Fruit fly (Drosophila melanogaster) whole organism, embryonic: ENCODE data around the gene CAH7.

ENCODE experiments used
- ATbp ChIP-seq: fragments of 200-800 bp; sonication (Bioruptor generic); optimal IDR thresholded peaks from 2 replicates; lab custom pipeline; 2017; ENCODE audit warnings: missing biosample characterization, mild to moderate bottlenecking, missing genetic modification characterization, missing genetic modification reagents
- Antp ChIP-seq: fragments of 200-800 bp; sonication (Bioruptor generic); optimal IDR thresholded peaks from 3 replicates; lab custom pipeline; 2016; ENCODE audit warnings: missing biosample characterization, missing genetic modification characterization
- CG10462 ChIP-seq: fragments of 200-800 bp; sonication (Bioruptor generic); optimal IDR thresholded peaks from 2 replicates; lab custom pipeline; 2016; ENCODE audit warnings: missing biosample characterization, missing genetic modification characterization
- CG11695 ChIP-seq: fragments of 200-800 bp; sonication (Bioruptor generic); IDR thresholded peaks from 3 replicates; pipeline ENCODE4 v1.3.6; 2022; ENCODE audit warnings: missing biosample characterization, missing genetic modification characterization
- CG1233 ChIP-seq: fragments of 200-800 bp; sonication (Bioruptor generic); optimal IDR thresholded peaks from 4 replicates; lab custom pipeline; 2018; ENCODE audit warnings: missing biosample characterization, mild to moderate bottlenecking, missing genetic modification characterization
- CG12659 ChIP-seq: fragments of 200-800 bp; sonication (Bioruptor generic); optimal IDR thresholded peaks from 3 replicates; lab custom pipeline; 2017; ENCODE audit warnings: mild to moderate bottlenecking, missing biosample characterization, missing genetic modification reagents, missing genetic modification characterization
- CG14050 ChIP-seq: fragments of 200-800 bp; sonication (Bioruptor generic); IDR thresholded peaks from 3 replicates; pipeline ENCODE4 v1.3.6; 2022; ENCODE audit warnings: missing biosample characterization, missing genetic modification characterization
- CG15269 ChIP-seq: fragments of 200-800 bp; sonication (Bioruptor generic); optimal IDR thresholded peaks from 2 replicates; lab custom pipeline; 2018; ENCODE audit warnings: missing biosample characterization, mild to moderate bottlenecking, missing genetic modification characterization, moderate library complexity
- CG15514 ChIP-seq: fragments of 200-800 bp; sonication (Bioruptor generic); optimal IDR thresholded peaks from 3 replicates; lab custom pipeline; 2017; ENCODE audit warnings: missing biosample characterization, missing genetic modification characterization, mild to moderate bottlenecking, moderate library complexity, missing genetic modification reagents
- CG18476 ChIP-seq: fragments of 200-800 bp; sonication (Bioruptor generic); optimal IDR thresholded peaks from 2 replicates; lab custom pipeline; 2016; ENCODE audit warnings: missing biosample characterization, mild to moderate bottlenecking, missing genetic modification characterization
- CG2120 ChIP-seq: fragments of 200-800 bp; sonication (Bioruptor generic); optimal IDR thresholded peaks from 3 replicates; lab custom pipeline; 2016; ENCODE audit warnings: missing biosample characterization, missing genetic modification characterization
- CG2875 ChIP-seq: fragments of 200-800 bp; sonication (Bioruptor generic); optimal IDR thresholded peaks from 2 replicates; lab custom pipeline; 2017; ENCODE audit warnings: missing biosample characterization, mild to moderate bottlenecking, missing genetic modification characterization, missing genetic modification reagents
- CG2889 ChIP-seq: fragments of 200-800 bp; sonication (Bioruptor generic); IDR thresholded peaks from 3 replicates; pipeline ENCODE4 v1.3.6; 2022; ENCODE audit warnings: missing biosample characterization, missing genetic modification characterization
- CG3065 ChIP-seq: fragments of 200-800 bp; sonication (Bioruptor generic); optimal IDR thresholded peaks from 2 replicates; lab custom pipeline; 2016; ENCODE audit warnings: missing biosample characterization, missing genetic modification characterization
- CG31441 ChIP-seq: fragments of 200-800 bp; sonication (Bioruptor generic); IDR thresholded peaks from 2 replicates; pipeline ENCODE4 v1.3.6; 2022; ENCODE audit warnings: missing biosample characterization, missing genetic modification characterization
- CG32772 ChIP-seq: fragments of 200-800 bp; sonication (Bioruptor generic); IDR thresholded peaks from 2 replicates; pipeline ENCODE4 v1.3.6; 2022; ENCODE audit warnings: missing biosample characterization, missing genetic modification characterization
- CG3281 ChIP-seq: fragments of 200-800 bp; sonication (Bioruptor generic); optimal IDR thresholded peaks from 3 replicates; lab custom pipeline; 2017; ENCODE audit warnings: missing biosample characterization, mild to moderate bottlenecking, missing genetic modification characterization
- CG6689 ChIP-seq: fragments of 200-800 bp; sonication (Bioruptor generic); IDR thresholded peaks from 2 replicates; pipeline ENCODE4 v1.3.6; 2022; ENCODE audit warnings: missing biosample characterization, missing genetic modification characterization
- CG8388 ChIP-seq: fragments of 200-800 bp; sonication (Bioruptor generic); optimal IDR thresholded peaks from 2 replicates; lab custom pipeline; 2019; ENCODE audit warnings: missing biosample characterization, mild to moderate bottlenecking, missing genetic modification characterization, moderate library complexity
- CG9437 ChIP-seq: fragments of 200-800 bp; sonication (Bioruptor generic); optimal IDR thresholded peaks from 2 replicates; lab custom pipeline; 2018; ENCODE audit warnings: missing biosample characterization, mild to moderate bottlenecking, missing genetic modification characterization
- CG9727 ChIP-seq: fragments of 200-800 bp; sonication (Bioruptor generic); optimal IDR thresholded peaks from 3 replicates; lab custom pipeline; 2017; ENCODE audit warnings: missing biosample characterization, mild to moderate bottlenecking, missing genetic modification characterization
- Camta ChIP-seq: fragments of 200-800 bp; sonication (Bioruptor generic); optimal IDR thresholded peaks from 2 replicates; lab custom pipeline; 2016; ENCODE audit warnings: missing biosample characterization, missing genetic modification characterization
- E2f1 ChIP-seq: fragments of 200-800 bp; sonication (Bioruptor generic); IDR thresholded peaks from 2 replicates; pipeline ENCODE4 v1.3.6; 2022; ENCODE audit warnings: missing biosample characterization, missing genetic modification characterization
- Fer1 ChIP-seq: fragments of 200-800 bp; sonication (Bioruptor generic); optimal IDR thresholded peaks from 2 replicates; lab custom pipeline; 2017; ENCODE audit warnings: missing biosample characterization, mild to moderate bottlenecking, missing genetic modification characterization
- Jarid2 ChIP-seq: fragments of 200-800 bp; sonication (Bioruptor generic); optimal IDR thresholded peaks from 3 replicates; lab custom pipeline; 2017; ENCODE audit warnings: mild to moderate bottlenecking, missing biosample characterization, missing genetic modification reagents, missing genetic modification characterization
- MBD-R2 ChIP-seq: fragments of 200-800 bp; sonication (Bioruptor generic); IDR thresholded peaks from 2 replicates; pipeline ENCODE4 v1.3.6; 2022; ENCODE audit warnings: missing biosample characterization, missing genetic modification characterization
- Mrtf ChIP-seq: fragments of 200-800 bp; sonication (Bioruptor generic); IDR thresholded peaks from 3 replicates; pipeline ENCODE4 v1.3.6; 2022; ENCODE audit warnings: missing biosample characterization, missing genetic modification characterization
- Nf-YA ChIP-seq: fragments of 200-800 bp; sonication (Bioruptor generic); IDR thresholded peaks from 2 replicates; pipeline ENCODE4 v1.3.6; 2022; ENCODE audit warnings: missing biosample characterization, missing genetic modification characterization
- Ssrp ChIP-seq: fragments of 200-800 bp; sonication (Bioruptor generic); optimal IDR thresholded peaks from 2 replicates; lab custom pipeline; 2018; ENCODE audit warnings: missing biosample characterization, mild to moderate bottlenecking, missing genetic modification characterization, moderate library complexity
- disco-r ChIP-seq: fragments of 200-800 bp; sonication (Bioruptor generic); optimal IDR thresholded peaks from 2 replicates; lab custom pipeline; 2016; ENCODE audit warnings: missing biosample characterization, missing genetic modification characterization
- dysf ChIP-seq: fragments of 200-800 bp; sonication (Bioruptor generic); IDR thresholded peaks from 3 replicates; pipeline ENCODE4 v1.3.6; 2022; ENCODE audit warnings: missing biosample characterization, missing genetic modification characterization
- her ChIP-seq: fragments of 200-800 bp; sonication (Bioruptor generic); optimal IDR thresholded peaks from 2 replicates; lab custom pipeline; 2016; ENCODE audit warnings: missing biosample characterization, missing genetic modification characterization
- ind ChIP-seq: fragments of 200-800 bp; sonication (Bioruptor generic); optimal IDR thresholded peaks from 3 replicates; lab custom pipeline; 2016; ENCODE audit warnings: missing biosample characterization, missing genetic modification characterization
- lola ChIP-seq, 3 experiments: fragments of >200 bp in 2 of 3; fragments of 200-800 bp in 1 of 3; sonication (Bioruptor generic) in 1 of 3; optimal IDR thresholded peaks; 2 replicates each; lab custom pipeline; 2017 to 2019; ENCODE audit warnings: missing biosample characterization in 3 of 3, missing genetic modification characterization in 3 of 3, mild to moderate bottlenecking in 1 of 3, moderate library complexity in 1 of 3
- maf-S ChIP-seq: fragments of 200-800 bp; sonication (Bioruptor generic); optimal IDR thresholded peaks from 2 replicates; lab custom pipeline; 2016; ENCODE audit warnings: missing biosample characterization, missing genetic modification characterization
- oc ChIP-seq: fragments of 200-800 bp; sonication (Bioruptor generic); optimal IDR thresholded peaks from 2 replicates; lab custom pipeline; 2018; ENCODE audit warnings: missing biosample characterization, mild to moderate bottlenecking, missing genetic modification characterization, moderate library complexity
- odd ChIP-seq: fragments of 200-800 bp; sonication (Bioruptor generic); optimal IDR thresholded peaks from 2 replicates; lab custom pipeline; 2017; ENCODE audit warnings: missing biosample characterization, mild to moderate bottlenecking, missing genetic modification characterization
- pzg ChIP-seq: fragments of 200-800 bp; sonication (Bioruptor generic); optimal IDR thresholded peaks from 3 replicates; lab custom pipeline; 2018; ENCODE audit warnings: missing biosample characterization, mild to moderate bottlenecking, missing genetic modification characterization, moderate library complexity
- shn ChIP-seq: fragments of 200-800 bp; sonication (Bioruptor generic); optimal IDR thresholded peaks from 3 replicates; lab custom pipeline; 2016; ENCODE audit warnings: missing biosample characterization, missing genetic modification characterization
- sisA ChIP-seq: fragments of 200-800 bp; sonication (Bioruptor generic); IDR thresholded peaks from 2 replicates; pipeline ENCODE4 v1.3.6; 2022; ENCODE audit warnings: missing biosample characterization, missing genetic modification characterization
- tll ChIP-seq, 2 experiments: fragments of 200-800 bp in 1 of 2; fragments of >200 bp in 1 of 2; sonication (Bioruptor generic) in 1 of 2; optimal IDR thresholded peaks; 2 replicates each; lab custom pipeline; 2017 to 2019; ENCODE audit warnings: missing biosample characterization in 2 of 2, missing genetic modification characterization in 2 of 2, mild to moderate bottlenecking in 1 of 2, moderate library complexity in 1 of 2

Gene CAH7

dm6 chr3R:10130091-10130490 lies 18.1 kb downstream of the CAH7 start (continued):
- TF ChIP-seq sisA (GFP tag; lab: Robert Waterston, UW) (peak; percentile 58), Jarid2 (GFP tag; lab: Kevin White, UChicago) (no peak), Camta (GFP tag; lab: Kevin White, UChicago) (peak; percentile 30), CG9437 (GFP tag; lab: Kevin White, UChicago) (peak; percentile 29), CG8388 (GFP tag; lab: Kevin White, UChicago) (peak; percentile 60), ATbp (GFP tag; lab: Kevin White, UChicago) (peak; percentile 30), pzg (GFP tag; lab: Kevin White, UChicago) (no peak), CG2875 (GFP tag; lab: Kevin White, UChicago) (no peak), CG32772 (GFP tag; lab: Robert Waterston, UW) (peak; percentile 49), lola (GFP tag; optimal IDR thresholded peaks at IDR 0.05; lab: Kevin White, UChicago) (peak in 1 of 3 experiments; percentile 24), CG2120 (GFP tag; lab: Kevin White, UChicago) (peak; percentile 81), CG12659 (GFP tag; lab: Kevin White, UChicago) (peak; percentile 45), CG31441 (GFP tag; lab: Robert Waterston, UW) (peak; percentile 64), CG18476 (GFP tag; lab: Kevin White, UChicago) (peak; percentile 22), Ssrp (tag; lab: Kevin White, UChicago) (peak; percentile 43), her (no peak), E2f1 (GFP tag; lab: Robert Waterston, UW) (peak; percentile 65), shn (GFP tag; lab: Kevin White, UChicago) (no peak), CG15514 (GFP tag; lab: Kevin White, UChicago) (peak; percentile 38), Fer1 (GFP tag; lab: Kevin White, UChicago) (peak; percentile 73), CG11695 (peak; percentile 83), CG6689 (GFP tag; lab: Robert Waterston, UW) (peak; percentile 80), CG14050 (peak; percentile 46; the same call in 2 of the 3 replicates), MBD-R2 (GFP tag; lab: Robert Waterston, UW) (no peak; the same call in 1 of the 2 replicates), CG2889 (peak; percentile 58; the same call in 1 of the 3 replicates), maf-S (GFP tag; lab: Kevin White, UChicago) (no peak), CG15269 (tag; lab: Kevin White, UChicago) (peak; percentile 76), CG1233 (peak; percentile 14), ind (GFP tag; lab: Kevin White, UChicago) (peak; percentile 48), Nf-YA (GFP tag; lab: Robert Waterston, UW) (0 out of 2 replicates have a peak, but pooled peaks have one; percentile 32), odd (no peak), dysf (peak; percentile 70), CG3281 (GFP tag; lab: Kevin White, UChicago) (peak; percentile 65), CG3065 (GFP tag; lab: Kevin White, UChicago) (no peak), Mrtf (GFP tag; lab: Robert Waterston, UW) (no peak), CG9727 (GFP tag; lab: Kevin White, UChicago) (peak; percentile 67), CG10462 (peak; percentile 8), tll (GFP tag; optimal IDR thresholded peaks at IDR 0.05; lab: Kevin White, UChicago) (no peak), oc (tag; lab: Kevin White, UChicago) (peak; percentile 11), disco-r (GFP tag; lab: Kevin White, UChicago) (no peak), Antp (GFP tag; lab: Kevin White, UChicago) (peak; percentile 1)
